Worm (Caenorhabditis elegans): ENCODE measurements around the gene ZK1098.3.

The ZK1098.3 gene

ce11 chrIII:9482423-9482993 lies 56.0 kb downstream of the ZK1098.3 start:
- no peak for TF ChIP-seq sptf-1 (tag; optimal IDR thresholded peaks at IDR 0.05)
- TF ChIP-seq elt-1 (tag; optimal IDR thresholded peaks at IDR 0.05; ENCODE audit: borderline replicate concordance, insufficient read depth) = no peak
- TF ChIP-seq zip-8 (tag; optimal IDR thresholded peaks at IDR 0.05) = no peak
- no peak for TF ChIP-seq unc-62 (GFP tag; optimal IDR thresholded peaks at IDR 0.05)
- no peak for TF ChIP-seq M03D4.4 (tag; optimal IDR thresholded peaks at IDR 0.05)
- TF ChIP-seq unc-120 (tag; optimal IDR thresholded peaks at IDR 0.05; ENCODE audit: poor library complexity, severe bottlenecking) = no peak
- TF ChIP-seq lin-32 (GFP tag; optimal IDR thresholded peaks at IDR 0.05) = no peak
- no peak for TF ChIP-seq nhr-2 (tag; optimal IDR thresholded peaks at IDR 0.05)
- TF ChIP-seq mep-1 (tag; optimal IDR thresholded peaks at IDR 0.05) = no peak
- TF ChIP-seq bed-3 (GFP tag; optimal IDR thresholded peaks at IDR 0.05) = no peak
- TF ChIP-seq lsy-2 (tag; optimal IDR thresholded peaks at IDR 0.05) = no peak
- TF ChIP-seq blmp-1 (tag; optimal IDR thresholded peaks at IDR 0.05) = no peak
- TF ChIP-seq ham-2 (GFP tag; optimal IDR thresholded peaks at IDR 0.05) = no peak
